Worm (Caenorhabditis elegans): ENCODE data around the gene R07C12.1.

ce11 chrIV:4162121-4162520 is 9.9 kb downstream of the R07C12.1 start, which contains the start of gene scrm-5:
- no peak for TF ChIP-seq pes-1 (GFP tag; IDR thresholded peaks at IDR 0.05)
- no peak for TF ChIP-seq ama-1 (optimal IDR thresholded peaks at IDR 0.05)
- no peak for TF ChIP-seq ceh-36 (tag; optimal IDR thresholded peaks at IDR 0.05)
- no peak for TF ChIP-seq B0310.2 (tag; optimal IDR thresholded peaks at IDR 0.05)
- TF ChIP-seq hmg-4 (GFP tag; optimal IDR thresholded peaks at IDR 0.05) = no peak
- no peak for TF ChIP-seq flt-1 (GFP tag; IDR thresholded peaks at IDR 0.05)
- TF ChIP-seq tbx-11 (GFP tag; IDR thresholded peaks at IDR 0.05) = no peak
- no peak for TF ChIP-seq scrt-1 (GFP tag; IDR thresholded peaks at IDR 0.05)
- no peak for TF ChIP-seq ceh-13 (GFP tag; optimal IDR thresholded peaks at IDR 0.05)
- TF ChIP-seq tra-4 (tag; optimal IDR thresholded peaks at IDR 0.05) = no peak
- TF ChIP-seq ets-7 (tag; optimal IDR thresholded peaks at IDR 0.05) = no peak
- TF ChIP-seq F13C5.2 (tag; optimal IDR thresholded peaks at IDR 0.05) = no peak

Data from whole organism, early embryonic.